Fruit fly (Drosophila melanogaster) Kc167 (cell line): ENCODE measurements around the gene LPCAT.

ENCODE experiments used
- h ChIP-seq: fragments of >200 bp; optimal IDR thresholded peaks from 3 replicates; lab custom pipeline; 2018; ENCODE audit warnings: missing external identifiers
- psq ChIP-seq: fragments of >200 bp; optimal IDR thresholded peaks from 2 replicates; lab custom pipeline; 2017; ENCODE audit warnings: missing external identifiers

DNA sequence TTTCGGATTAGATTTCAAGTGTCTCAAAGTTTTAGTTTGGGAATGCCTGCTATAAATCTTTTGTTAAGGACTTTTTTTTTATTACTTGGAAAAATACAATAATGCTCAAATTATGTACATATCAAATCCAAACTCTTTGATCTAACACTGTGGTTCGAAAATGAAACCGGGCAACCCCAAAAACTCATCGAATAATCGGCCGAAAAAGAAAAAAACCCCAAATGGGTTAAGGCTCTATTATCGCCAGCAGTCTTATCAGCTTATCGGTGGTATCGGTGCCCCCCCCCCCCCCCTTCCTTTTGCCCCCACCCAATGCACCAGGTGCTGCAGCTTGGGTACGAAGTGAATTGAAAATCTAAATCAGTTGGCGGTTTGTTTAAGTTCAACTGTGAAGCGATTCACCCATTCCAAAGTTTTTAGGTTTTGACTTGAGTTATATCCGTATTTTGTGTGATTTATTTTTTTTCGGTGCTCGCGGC lies 37.9 kb upstream of the LPCAT start:
- TF ChIP-seq psq (lab: Kevin White, UChicago) = no peak
- no peak for TF ChIP-seq h (lab: Kevin White, UChicago)
